Fruit fly (Drosophila melanogaster) whole organism, embryonic: Measurements from ENCODE around the gene Syx5.

ENCODE experiments used
- CG10274 ChIP-seq: fragments of 200-800 bp; sonication (Bioruptor generic); optimal IDR thresholded peaks from 3 replicates; lab custom pipeline; 2017; ENCODE audit warnings: missing biosample characterization, mild to moderate bottlenecking, missing genetic modification characterization
- CG2199 ChIP-seq: fragments of 200-800 bp; sonication (Bioruptor generic); IDR thresholded peaks from 3 replicates; pipeline ENCODE4 v1.3.6; 2022; ENCODE audit warnings: missing biosample characterization, missing genetic modification characterization
- CG6854 ChIP-seq: fragments of 200-800 bp; sonication (Bioruptor generic); optimal IDR thresholded peaks from 3 replicates; lab custom pipeline; 2017; ENCODE audit warnings: missing biosample characterization, mild to moderate bottlenecking, missing genetic modification characterization
- CG9797 ChIP-seq: fragments of 200-800 bp; sonication (Bioruptor generic); optimal IDR thresholded peaks from 3 replicates; lab custom pipeline; 2018; ENCODE audit warnings: missing biosample characterization, mild to moderate bottlenecking, missing genetic modification characterization
- Gug ChIP-seq: fragments of 200-800 bp; sonication (Bioruptor generic); IDR thresholded peaks from 4 replicates; pipeline ENCODE4 v1.3.6; 2022; ENCODE audit warnings: missing biosample characterization, missing genetic modification characterization
- YL-1 ChIP-seq: fragments of 200-800 bp; sonication (Bioruptor generic); optimal IDR thresholded peaks from 3 replicates; lab custom pipeline; 2017; ENCODE audit warnings: missing biosample characterization, mild to moderate bottlenecking, missing genetic modification characterization
- nerfin-1 ChIP-seq: fragments of 200-800 bp; sonication (Bioruptor generic); optimal IDR thresholded peaks from 3 replicates; lab custom pipeline; 2019; ENCODE audit warnings: missing biosample characterization, mild to moderate bottlenecking, missing genetic modification characterization, moderate library complexity
- repo ChIP-seq: fragments of 200-800 bp; sonication (Bioruptor generic); optimal IDR thresholded peaks from 2 replicates; lab custom pipeline; 2016; ENCODE audit warnings: missing biosample characterization, missing genetic modification characterization
- sc ChIP-seq, 3 experiments: fragments of >200 bp in 2 of 3; fragments of 200-800 bp in 1 of 3; sonication (Bioruptor generic) in 1 of 3; optimal IDR thresholded peaks; 2 replicates in 2 of 3; 3 replicates in 1 of 3; lab custom pipeline; 2017; ENCODE audit warnings: mild to moderate bottlenecking in 1 of 3, missing biosample characterization in 1 of 3, missing genetic modification characterization in 1 of 3, missing genetic modification reagents in 1 of 3
- stc ChIP-seq: fragments of 200-800 bp; sonication (Bioruptor generic); IDR thresholded peaks from 2 replicates; pipeline ENCODE4 v1.3.6; 2022; ENCODE audit warnings: missing biosample characterization, missing genetic modification characterization

dm6 chr2L:16329102-16329520 is 22.0 kb downstream of the Syx5 start, which contains the start of gene mRpL4:
- TF ChIP-seq CG10274 (GFP tag; lab: Kevin White, UChicago), result no peak
- TF ChIP-seq stc (GFP tag; lab: Robert Waterston, UW), result peak; percentile 22; the same call in 1 of the 2 replicates
- TF ChIP-seq repo (GFP tag; lab: Kevin White, UChicago), result peak; percentile 24
- no peak for TF ChIP-seq nerfin-1 (tag; lab: Kevin White, UChicago)
- no peak for TF ChIP-seq CG6854
- TF ChIP-seq YL-1 (GFP tag; lab: Kevin White, UChicago), result peak; percentile 28
- TF ChIP-seq sc (optimal IDR thresholded peaks at IDR 0.05; lab: Kevin White, UChicago), result no peak
- peak; percentile 13 for TF ChIP-seq sc (GFP tag; optimal IDR thresholded peaks at IDR 0.05; lab: Kevin White, UChicago)
- peak; percentile 84 for TF ChIP-seq Gug
- peak; percentile 87 for TF ChIP-seq CG2199 (GFP tag; lab: Robert Waterston, UW)
- TF ChIP-seq CG9797 (GFP tag; lab: Kevin White, UChicago), result no peak
